Worm (Caenorhabditis elegans) whole organism, L1 larva: ENCODE data around the gene W01B6.8.

ENCODE experiments used
- ama-1 ChIP-seq: fragments of 150-350 bp; optimal IDR thresholded peaks from 2 replicates; lab custom pipeline; 2014
- efl-1 ChIP-seq, 4 experiments: fragments of 150-350 bp; optimal IDR thresholded peaks in 3 of 4; peaks in 1 of 4; 1 replicate in 1 of 4; 2 replicates in 3 of 4; lab custom pipeline; 2014; ENCODE audit warnings: missing biosample characterization in 2 of 4, missing genetic modification characterization in 2 of 4, missing genetic modification reagents in 2 of 4
- elt-2 ChIP-seq: sonication (generic microtip); optimal IDR thresholded peaks from 2 replicates; lab custom pipeline; 2016; ENCODE audit warnings: missing genetic modification characterization, mild to moderate bottlenecking, inconsistent platforms, missing compliant biosample characterization, missing genetic modification reagents
- hlh-17 ChIP-seq: fragments of 200-800 bp; sonication (Bioruptor generic); optimal IDR thresholded peaks from 2 replicates; lab custom pipeline; 2018; ENCODE audit warnings: missing genetic modification characterization, mild to moderate bottlenecking, missing compliant biosample characterization, moderate library complexity, borderline replicate concordance
- jun-1 ChIP-seq: fragments of 150-350 bp; optimal IDR thresholded peaks from 2 replicates; lab custom pipeline; 2014; ENCODE audit warnings: missing biosample characterization, missing genetic modification reagents, missing genetic modification characterization
- lsy-2 ChIP-seq, 2 experiments: fragments of 150-350 bp; optimal IDR thresholded peaks; 2 replicates each; lab custom pipeline; 2014; ENCODE audit warnings: missing biosample characterization in 2 of 2, missing genetic modification characterization in 2 of 2
- nhr-90 ChIP-seq: sonication (generic microtip); optimal IDR thresholded peaks from 2 replicates; lab custom pipeline; 2016; ENCODE audit warnings: mild to moderate bottlenecking, missing genetic modification characterization, missing compliant biosample characterization; ENCODE audit not compliant: poor library complexity
- pqm-1 ChIP-seq: sonication (generic microtip); optimal IDR thresholded peaks from 3 replicates; lab custom pipeline; 2017; ENCODE audit warnings: missing biosample characterization, missing genetic modification characterization

DNA sequence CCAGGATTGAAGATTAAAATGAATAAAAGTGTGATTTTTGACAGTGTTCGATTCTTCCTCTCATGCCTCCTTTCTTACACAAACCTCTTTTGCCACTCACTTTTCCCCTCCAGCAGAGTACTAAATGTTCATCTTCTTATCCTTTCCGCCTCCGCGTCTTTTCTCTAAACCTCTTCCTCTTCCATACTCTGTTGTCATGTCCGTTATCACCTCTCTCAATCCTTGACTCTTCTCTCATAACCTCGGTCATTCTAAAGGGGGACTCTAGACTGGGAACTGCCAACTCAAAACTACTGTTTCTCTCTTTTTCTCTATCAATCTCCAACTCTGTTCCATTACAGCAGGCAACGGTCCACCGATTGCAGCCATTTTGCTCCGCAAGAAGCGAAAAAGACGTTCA lies 35.9 kb downstream of the W01B6.8 start:
- TF ChIP-seq hlh-17 (GFP tag; lab: Kevin White, UChicago) = no peak
- TF ChIP-seq jun-1 (tag; lab: Kevin White, UChicago) = no peak
- no peak for TF ChIP-seq lsy-2 (tag; optimal IDR thresholded peaks at IDR 0.05; lab: Kevin White, UChicago)
- no peak for TF ChIP-seq ama-1 (lab: Kevin White, UChicago)
- TF ChIP-seq nhr-90 (tag; lab: Kevin White, UChicago) = no peak
- TF ChIP-seq pqm-1 = no peak
- TF ChIP-seq elt-2 (tag; lab: Kevin White, UChicago) = no peak
- TF ChIP-seq efl-1 (optimal IDR thresholded peaks at IDR 0.05; lab: Kevin White, UChicago) = no peak
- peak in 1 of 2 experiments; percentile 59 for TF ChIP-seq efl-1 (GFP tag; optimal IDR thresholded peaks at IDR 0.05 in 1 of 2; lab: Kevin White, UChicago)
